Worm (Caenorhabditis elegans) whole organism, L1 larva: ENCODE data around the gene folt-1.

ENCODE experiments used
- ceh-82 ChIP-seq, 3 experiments: fragments of 150-350 bp in 1 of 3; sonication (generic microtip) in 2 of 3; optimal IDR thresholded peaks; 2 replicates each; lab custom pipeline; 2014 to 2017; ENCODE audit warnings: missing biosample characterization in 3 of 3, missing genetic modification characterization in 3 of 3
- dpl-1 ChIP-seq, 3 experiments: fragments of 150-350 bp in 2 of 3; sonication (generic microtip) in 1 of 3; optimal IDR thresholded peaks; 2 replicates each; lab custom pipeline; 2014 to 2017; ENCODE audit warnings: missing biosample characterization in 3 of 3, missing genetic modification characterization in 3 of 3, missing genetic modification reagents in 3 of 3
- mab-9 ChIP-seq: fragments of 200-800 bp; sonication (Bioruptor generic); IDR thresholded peaks from 2 replicates; pipeline ENCODE4 v1.3.6; 2022; ENCODE audit warnings: missing genetic modification reagents, missing genetic modification characterization, missing compliant biosample characterization
- nhr-11 ChIP-seq: fragments of 150-350 bp; optimal IDR thresholded peaks from 2 replicates; lab custom pipeline; 2014; ENCODE audit warnings: missing biosample characterization, missing genetic modification characterization
- nhr-90 ChIP-seq: sonication (generic microtip); optimal IDR thresholded peaks from 2 replicates; lab custom pipeline; 2016; ENCODE audit warnings: mild to moderate bottlenecking, missing genetic modification characterization, missing compliant biosample characterization; ENCODE audit not compliant: poor library complexity
- skn-1 ChIP-seq: fragments of 150-350 bp; optimal IDR thresholded peaks from 2 replicates; lab custom pipeline; 2014; ENCODE audit warnings: missing biosample characterization, missing genetic modification characterization
- xbp-1 ChIP-seq: sonication (generic microtip); optimal IDR thresholded peaks from 2 replicates; lab custom pipeline; 2016; ENCODE audit warnings: missing genetic modification characterization, missing compliant biosample characterization

DNA sequence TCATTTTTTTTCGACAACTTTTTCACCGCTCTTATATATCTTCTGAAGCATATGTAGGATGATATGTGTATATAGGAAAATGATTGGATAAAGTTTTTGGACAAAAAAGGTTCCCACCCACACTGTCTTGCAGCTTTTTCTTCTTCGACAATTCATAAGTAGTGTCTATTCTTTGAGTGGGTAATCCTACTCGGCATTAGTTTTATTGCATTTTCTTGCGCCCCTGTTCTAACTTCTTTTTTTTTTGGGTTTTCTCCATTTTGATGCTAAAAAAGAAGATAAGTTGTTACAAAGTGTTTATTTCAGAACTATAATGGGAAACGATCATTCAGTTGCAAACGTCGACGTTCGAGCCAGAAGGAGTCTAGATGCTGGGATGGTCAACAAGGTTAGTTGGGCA lies 7.0 kb upstream of the folt-1 start, which contains the start of gene glb-3:
- TF ChIP-seq dpl-1 (GFP tag; optimal IDR thresholded peaks at IDR 0.05; lab: Kevin White, UChicago) (no peak), nhr-11 (no peak), xbp-1 (no peak), mab-9 (no peak), nhr-90 (no peak), skn-1 (tag; lab: Kevin White, UChicago) (no peak), ceh-82 (tag; optimal IDR thresholded peaks at IDR 0.05; lab: Kevin White, UChicago) (no peak)
